Worm (Caenorhabditis elegans) whole organism, L4/young adult: Measurements from ENCODE around the gene let-23.

Experiments used
- W03F9.2 ChIP-seq: fragments of 150-350 bp; optimal IDR thresholded peaks from 2 replicates; lab custom pipeline; 2014; ENCODE audit warnings: missing biosample characterization, missing genetic modification characterization
- dao-5 ChIP-seq: sonication (generic microtip); optimal IDR thresholded peaks from 2 replicates; lab custom pipeline; 2016; ENCODE audit warnings: missing genotype, missing genetic modification characterization, moderate library complexity, missing compliant biosample characterization
- him-1 ChIP-seq: sonication (generic microtip); optimal IDR thresholded peaks from 2 replicates; lab custom pipeline; 2016; ENCODE audit warnings: missing genotype, missing genetic modification reagents, missing genetic modification characterization, missing compliant biosample characterization

DNA sequence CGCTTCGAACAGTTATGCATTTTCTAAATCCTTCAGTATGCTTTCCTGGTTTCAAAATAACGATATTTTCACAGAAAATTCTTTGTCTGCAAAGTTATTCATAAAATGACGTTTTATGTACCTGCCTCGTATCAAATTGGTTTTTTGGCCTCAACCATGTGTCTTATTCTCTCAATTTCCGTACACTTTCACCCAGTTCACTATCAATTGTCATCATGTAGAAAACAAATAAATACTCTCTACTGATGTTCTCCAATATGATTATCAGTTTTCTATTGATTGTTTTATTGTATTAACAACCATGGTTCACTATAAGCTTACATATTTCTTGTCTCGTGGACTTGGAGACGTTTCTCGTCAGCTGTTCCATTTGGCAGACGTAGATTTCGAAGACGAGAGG lies 33.9 kb downstream of the let-23 start, which contains the start of gene gst-13:
- TF ChIP-seq him-1 (tag; lab: Kevin White, UChicago) (no peak), dao-5 (tag; lab: Kevin White, UChicago) (no peak), W03F9.2 (tag; lab: Kevin White, UChicago) (no peak)
